Fruit fly (Drosophila melanogaster) whole organism, embryonic: ENCODE results near the gene Spase25.

ENCODE experiments used
- Aef1 ChIP-seq: fragments of 200-800 bp; sonication (Bioruptor generic); IDR thresholded peaks from 3 replicates; pipeline ENCODE4 v1.3.6; 2022; ENCODE audit warnings: missing biosample characterization, missing genetic modification characterization
- Awh ChIP-seq: fragments of 200-800 bp; sonication (Bioruptor generic); IDR thresholded peaks from 2 replicates; pipeline ENCODE4, ENCODE4 v1.3.6; 2022; ENCODE audit warnings: missing biosample characterization, missing genetic modification characterization
- B-H1 ChIP-seq: fragments of 200-800 bp; sonication (Bioruptor generic); IDR thresholded peaks from 3 replicates; pipeline ENCODE4 v1.3.6; 2022; ENCODE audit warnings: missing biosample characterization, missing genetic modification characterization
- BEAF-32 ChIP-seq: fragments of 200-800 bp; sonication (Bioruptor generic); optimal IDR thresholded peaks from 3 replicates; lab custom pipeline; 2017; ENCODE audit warnings: missing biosample characterization, missing genetic modification characterization, mild to moderate bottlenecking, moderate library complexity, missing genetic modification reagents
- CG11456 ChIP-seq: fragments of 200-800 bp; sonication (Bioruptor generic); IDR thresholded peaks from 3 replicates; pipeline ENCODE4 v1.3.6; 2022; ENCODE audit warnings: missing biosample characterization, missing genetic modification characterization
- CG12071 ChIP-seq: fragments of 200-800 bp; sonication (Bioruptor generic); optimal IDR thresholded peaks from 3 replicates; lab custom pipeline; 2018; ENCODE audit warnings: missing biosample characterization, mild to moderate bottlenecking, missing genetic modification characterization
- CG14014 ChIP-seq: fragments of 200-800 bp; sonication (Bioruptor generic); IDR thresholded peaks from 2 replicates; pipeline ENCODE4 v1.3.6; 2022; ENCODE audit warnings: missing biosample characterization, missing genetic modification characterization
- CG14441 ChIP-seq: fragments of 200-800 bp; sonication (Bioruptor generic); IDR thresholded peaks from 2 replicates; pipeline ENCODE4 v1.3.6; 2022; ENCODE audit warnings: missing biosample characterization, missing genetic modification characterization
- CG14667 ChIP-seq: fragments of 200-800 bp; sonication (Bioruptor generic); IDR thresholded peaks from 2 replicates; pipeline ENCODE4 v1.3.6; 2022; ENCODE audit warnings: missing biosample characterization, missing genetic modification characterization
- CG17359 ChIP-seq: fragments of 200-800 bp; sonication (Bioruptor generic); optimal IDR thresholded peaks from 3 replicates; lab custom pipeline; 2018; ENCODE audit warnings: missing biosample characterization, mild to moderate bottlenecking, missing genetic modification characterization, moderate library complexity
- CG17361 ChIP-seq: fragments of 200-800 bp; sonication (Bioruptor generic); IDR thresholded peaks from 3 replicates; pipeline ENCODE4 v1.3.6; 2022; ENCODE audit warnings: missing biosample characterization, missing genetic modification characterization
- CG30403 ChIP-seq: fragments of 200-800 bp; sonication (Bioruptor generic); optimal IDR thresholded peaks from 3 replicates; lab custom pipeline; 2016; ENCODE audit warnings: missing biosample characterization, missing genetic modification characterization
- CG31388 ChIP-seq: fragments of 200-800 bp; sonication (Bioruptor generic); optimal IDR thresholded peaks from 2 replicates; lab custom pipeline; 2016; ENCODE audit warnings: missing biosample characterization, missing genetic modification characterization
- CG3163 ChIP-seq: fragments of 200-800 bp; sonication (Bioruptor generic); optimal IDR thresholded peaks from 3 replicates; lab custom pipeline; 2016; ENCODE audit warnings: missing biosample characterization, missing genetic modification characterization
- CG32532 ChIP-seq: fragments of 200-800 bp; sonication (Bioruptor generic); IDR thresholded peaks from 2 replicates; pipeline ENCODE4 v1.3.6; 2022; ENCODE audit warnings: missing biosample characterization, missing genetic modification characterization
- CG34422 ChIP-seq: fragments of 200-800 bp; sonication (Bioruptor generic); IDR thresholded peaks from 3 replicates; pipeline ENCODE4 v1.3.6; 2022; ENCODE audit warnings: missing biosample characterization, missing genetic modification characterization
- CG6175 ChIP-seq: fragments of 200-800 bp; sonication (Bioruptor generic); IDR thresholded peaks from 3 replicates; pipeline ENCODE4 v1.3.6; 2022; ENCODE audit warnings: missing biosample characterization, missing genetic modification characterization
- CG6272 ChIP-seq: fragments of 200-800 bp; sonication (Bioruptor generic); IDR thresholded peaks from 2 replicates; pipeline ENCODE4 v1.3.6; 2022; ENCODE audit warnings: missing biosample characterization, missing genetic modification characterization
- CG6689 ChIP-seq: fragments of 200-800 bp; sonication (Bioruptor generic); IDR thresholded peaks from 2 replicates; pipeline ENCODE4 v1.3.6; 2022; ENCODE audit warnings: missing biosample characterization, missing genetic modification characterization
- CG9215 ChIP-seq: fragments of 200-800 bp; sonication (Bioruptor generic); IDR thresholded peaks from 2 replicates; pipeline ENCODE4 v1.3.6; 2022; ENCODE audit warnings: missing biosample characterization, missing genetic modification characterization
- Dip3 ChIP-seq: fragments of 200-800 bp; sonication (Bioruptor generic); optimal IDR thresholded peaks from 3 replicates; lab custom pipeline; 2016; ENCODE audit warnings: missing biosample characterization, missing genetic modification characterization
- E2f1 ChIP-seq: fragments of 200-800 bp; sonication (Bioruptor generic); IDR thresholded peaks from 2 replicates; pipeline ENCODE4 v1.3.6; 2022; ENCODE audit warnings: missing biosample characterization, missing genetic modification characterization
- E2f2 ChIP-seq: fragments of 200-800 bp; sonication (Bioruptor generic); IDR thresholded peaks from 2 replicates; pipeline ENCODE4 v1.3.6; 2022; ENCODE audit warnings: missing biosample characterization, missing genetic modification characterization
- HLH3B ChIP-seq: fragments of 200-800 bp; sonication (Bioruptor generic); IDR thresholded peaks from 2 replicates; pipeline ENCODE4 v1.3.6; 2022; ENCODE audit warnings: missing biosample characterization, missing genetic modification characterization
- Hr51 ChIP-seq, 2 experiments: fragments of 200-800 bp; sonication (Bioruptor generic); optimal IDR thresholded peaks; 2 replicates in 1 of 2; 3 replicates in 1 of 2; lab custom pipeline; 2016 to 2018; ENCODE audit warnings: missing biosample characterization in 2 of 2, missing genetic modification characterization in 2 of 2, mild to moderate bottlenecking in 1 of 2, moderate library complexity in 1 of 2
- Mrtf ChIP-seq: fragments of 200-800 bp; sonication (Bioruptor generic); IDR thresholded peaks from 3 replicates; pipeline ENCODE4 v1.3.6; 2022; ENCODE audit warnings: missing biosample characterization, missing genetic modification characterization
- Ptx1 ChIP-seq: fragments of 200-800 bp; sonication (Bioruptor generic); IDR thresholded peaks from 2 replicates; pipeline ENCODE4 v1.3.6; 2022; ENCODE audit warnings: missing biosample characterization, missing genetic modification characterization
- Rfx ChIP-seq: fragments of 200-800 bp; sonication (Bioruptor generic); IDR thresholded peaks from 2 replicates; pipeline ENCODE4 v1.3.6; 2022; ENCODE audit warnings: missing biosample characterization, missing genetic modification characterization
- Stat92E ChIP-seq, 3 experiments: fragments of >200 bp in 2 of 3; fragments of 200-800 bp in 1 of 3; sonication (Bioruptor generic) in 1 of 3; optimal IDR thresholded peaks; 2 replicates each; lab custom pipeline; 2017 to 2019; ENCODE audit warnings: missing biosample characterization in 3 of 3, missing genetic modification characterization in 3 of 3, mild to moderate bottlenecking in 1 of 3, moderate library complexity in 1 of 3
- aop ChIP-seq: fragments of 200-800 bp; sonication (Bioruptor generic); IDR thresholded peaks from 2 replicates; pipeline ENCODE4 v1.3.6; 2022; ENCODE audit warnings: missing biosample characterization, missing genetic modification characterization
- ase ChIP-seq: fragments of 200-800 bp; sonication (Bioruptor generic); IDR thresholded peaks from 3 replicates; pipeline ENCODE4 v1.3.6; 2022; ENCODE audit warnings: missing biosample characterization, missing genetic modification characterization
- br ChIP-seq: fragments of >200 bp; optimal IDR thresholded peaks from 2 replicates; lab custom pipeline; 2017
- cato ChIP-seq: fragments of 200-800 bp; sonication (Bioruptor generic); optimal IDR thresholded peaks from 2 replicates; lab custom pipeline; 2016; ENCODE audit warnings: missing biosample characterization, missing genetic modification characterization, borderline replicate concordance
- ci ChIP-seq: fragments of 200-800 bp; sonication (Bioruptor generic); IDR thresholded peaks from 3 replicates; pipeline ENCODE4 v1.3.6; 2022; ENCODE audit warnings: missing biosample characterization, missing genetic modification characterization
- da ChIP-seq: fragments of 200-800 bp; sonication (Bioruptor generic); optimal IDR thresholded peaks from 2 replicates; lab custom pipeline; 2016; ENCODE audit warnings: missing biosample characterization, missing genetic modification characterization
- dmrt99B ChIP-seq: fragments of 200-800 bp; sonication (Bioruptor generic); optimal IDR thresholded peaks from 2 replicates; lab custom pipeline; 2018; ENCODE audit warnings: missing biosample characterization, mild to moderate bottlenecking, missing genetic modification characterization, moderate library complexity
- dysf ChIP-seq: fragments of 200-800 bp; sonication (Bioruptor generic); IDR thresholded peaks from 3 replicates; pipeline ENCODE4 v1.3.6; 2022; ENCODE audit warnings: missing biosample characterization, missing genetic modification characterization
- grau ChIP-seq: fragments of 200-800 bp; optimal IDR thresholded peaks from 3 replicates; lab custom pipeline; 2019; ENCODE audit warnings: missing biosample characterization, mild to moderate bottlenecking, missing genetic modification characterization, moderate library complexity
- hkb ChIP-seq, 2 experiments: fragments of 200-800 bp in 1 of 2; fragments of >200 bp in 1 of 2; sonication (Bioruptor generic) in 1 of 2; IDR thresholded peaks in 1 of 2; optimal IDR thresholded peaks in 1 of 2; 2 replicates each; pipeline versions ENCODE4 v1.3.6 to Lab custom; 2017 to 2022; ENCODE audit warnings: missing biosample characterization in 1 of 2, missing genetic modification characterization in 1 of 2
- lmd ChIP-seq: fragments of 200-800 bp; sonication (Bioruptor generic); IDR thresholded peaks from 2 replicates; pipeline ENCODE4 v1.3.6; 2022; ENCODE audit warnings: missing biosample characterization, missing genetic modification characterization
- pan ChIP-seq, 4 experiments: fragments of >200 bp in 3 of 4; fragments of 200-800 bp in 1 of 4; sonication (Bioruptor generic) in 1 of 4; optimal IDR thresholded peaks in 3 of 4; IDR thresholded peaks in 1 of 4; 2 replicates each; pipeline versions ENCODE4 v1.3.6 to Lab custom; 2017 to 2022; ENCODE audit warnings: missing biosample characterization in 2 of 4, missing genetic modification characterization in 2 of 4, mixed read lengths in 1 of 4
- phol ChIP-seq: fragments of 200-800 bp; sonication (Bioruptor generic); optimal IDR thresholded peaks from 3 replicates; lab custom pipeline; 2018; ENCODE audit warnings: missing biosample characterization, mild to moderate bottlenecking, missing genetic modification characterization, moderate library complexity
- sens ChIP-seq: fragments of 200-800 bp; sonication (Bioruptor generic); peaks from one replicate; lab custom pipeline; 2016; ENCODE audit warnings: missing biosample characterization, missing genetic modification characterization
- stc ChIP-seq: fragments of 200-800 bp; sonication (Bioruptor generic); IDR thresholded peaks from 2 replicates; pipeline ENCODE4 v1.3.6; 2022; ENCODE audit warnings: missing biosample characterization, missing genetic modification characterization
- unc-4 ChIP-seq: fragments of 200-800 bp; sonication (Bioruptor generic); IDR thresholded peaks from 2 replicates; pipeline ENCODE4 v1.3.6; 2022; ENCODE audit warnings: missing biosample characterization, missing genetic modification characterization; ENCODE audit not compliant: partially characterized antibody
- wor ChIP-seq: fragments of 200-800 bp; sonication (Bioruptor generic); IDR thresholded peaks from 2 replicates; pipeline ENCODE4 v1.3.6; 2022; ENCODE audit warnings: missing biosample characterization, missing genetic modification characterization
- z ChIP-seq: fragments of 200-800 bp; sonication (Bioruptor generic); IDR thresholded peaks from 3 replicates; pipeline ENCODE4 v1.3.6; 2022; ENCODE audit warnings: missing biosample characterization, missing genetic modification characterization

Gene Spase25

dm6 chrX:11466757-11467156 lies 18.3 kb upstream of the Spase25 start (continued):
- TF ChIP-seq CG30403 (GFP tag; lab: Kevin White, UChicago): peak; percentile 7
- TF ChIP-seq dysf (GFP tag; lab: Robert Waterston, UW): peak; percentile 48; the same call in 2 of the 3 replicates
- TF ChIP-seq lmd (GFP tag; lab: Robert Waterston, UW): peak; percentile 26; the same call in 1 of the 2 replicates
- TF ChIP-seq pan (optimal IDR thresholded peaks at IDR 0.05; lab: Kevin White, UChicago): no peak
- peak in 1 of 2 experiments; percentile 52 for TF ChIP-seq pan (GFP tag; optimal IDR thresholded peaks at IDR 0.05 in 1 of 2, IDR thresholded peaks at IDR 0.05 in 1 of 2)
- no peak for TF ChIP-seq E2f1 (GFP tag; lab: Robert Waterston, UW)
- peak; percentile 41; the same call in 1 of the 2 replicates for TF ChIP-seq Ptx1 (GFP tag; lab: Robert Waterston, UW)
- 0 out of 3 replicates have a peak, but pooled peaks have one; percentile 28 for TF ChIP-seq CG6175 (GFP tag; lab: Robert Waterston, UW)
- TF ChIP-seq Awh: 0 out of 2 replicates have a peak, but pooled peaks have one; percentile 12

dm6 chrX:11468304-11468703 lies 16.7 kb upstream of the Spase25 start:
- TF ChIP-seq CG34422 (GFP tag; lab: Robert Waterston, UW): peak; percentile 38; the same call in 1 of the 3 replicates
- TF ChIP-seq CG6272: peak; percentile 31; the same call in 1 of the 2 replicates
- peak; percentile 8 for TF ChIP-seq grau (tag; lab: Kevin White, UChicago)
- TF ChIP-seq z (GFP tag; lab: Robert Waterston, UW): no peak
- TF ChIP-seq stc: peak; percentile 36; the same call in 1 of the 2 replicates
- TF ChIP-seq CG12071 (GFP tag; lab: Kevin White, UChicago): no peak
- no peak for TF ChIP-seq CG3163 (GFP tag; lab: Kevin White, UChicago)
- no peak for TF ChIP-seq wor (GFP tag; lab: Robert Waterston, UW)
- TF ChIP-seq CG11456 (GFP tag; lab: Robert Waterston, UW): peak; percentile 61; the same call in 1 of the 3 replicates
- no peak for TF ChIP-seq da (GFP tag; lab: Kevin White, UChicago)
- peak; percentile 52 for TF ChIP-seq CG14441 (GFP tag; lab: Robert Waterston, UW)
- TF ChIP-seq sens (GFP tag; lab: Kevin White, UChicago): no peak
- 0 out of 3 replicates have a peak, but pooled peaks have one; percentile 16 for TF ChIP-seq CG17361
- TF ChIP-seq dysf (GFP tag; lab: Robert Waterston, UW): peak; percentile 34; the same call in 2 of the 3 replicates
- TF ChIP-seq ase (GFP tag; lab: Robert Waterston, UW): peak; percentile 31; the same call in 1 of the 3 replicates
- TF ChIP-seq unc-4 (GFP tag; lab: Robert Waterston, UW): peak; percentile 43; the same call in 1 of the 2 replicates
- TF ChIP-seq CG14667 (GFP tag; lab: Robert Waterston, UW): peak; percentile 33; the same call in 1 of the 2 replicates
- no peak for TF ChIP-seq cato (GFP tag; lab: Kevin White, UChicago)
- TF ChIP-seq CG17359 (tag; lab: Kevin White, UChicago): peak; percentile 3
- TF ChIP-seq Mrtf (GFP tag; lab: Robert Waterston, UW): 0 out of 3 replicates have a peak, but pooled peaks have one; percentile 16
- no peak for TF ChIP-seq Stat92E (GFP tag; optimal IDR thresholded peaks at IDR 0.05; lab: Kevin White, UChicago)
- TF ChIP-seq CG32532 (GFP tag; lab: Robert Waterston, UW): peak; percentile 34; the same call in 1 of the 2 replicates
- peak; percentile 0 for TF ChIP-seq phol (tag; lab: Kevin White, UChicago)
- TF ChIP-seq br: no peak
- TF ChIP-seq pan (optimal IDR thresholded peaks at IDR 0.05; lab: Kevin White, UChicago): no peak
- TF ChIP-seq pan (GFP tag; optimal IDR thresholded peaks at IDR 0.05 in 1 of 2, IDR thresholded peaks at IDR 0.05 in 1 of 2): peak in 1 of 2 experiments; percentile 58
- 0 out of 3 replicates have a peak, but pooled peaks have one; percentile 13 for TF ChIP-seq Aef1 (GFP tag; lab: Robert Waterston, UW)
- TF ChIP-seq Rfx (GFP tag; lab: Robert Waterston, UW): peak; percentile 58
- peak; percentile 36; the same call in 1 of the 2 replicates for TF ChIP-seq CG9215 (GFP tag; lab: Robert Waterston, UW)
- TF ChIP-seq dmrt99B (tag; lab: Kevin White, UChicago): peak; percentile 15
- peak in 1 of 2 experiments; percentile 3 for TF ChIP-seq Hr51 (GFP tag; optimal IDR thresholded peaks at IDR 0.05; lab: Kevin White, UChicago)
- TF ChIP-seq HLH3B: 0 out of 2 replicates have a peak, but pooled peaks have one; percentile 31
- TF ChIP-seq ci (GFP tag; lab: Robert Waterston, UW): peak; percentile 78
- peak; percentile 48; the same call in 1 of the 2 replicates for TF ChIP-seq CG14014
- peak; percentile 23; the same call in 1 of the 2 replicates for TF ChIP-seq E2f2 (GFP tag; lab: Robert Waterston, UW)
- TF ChIP-seq BEAF-32 (GFP tag; lab: Kevin White, UChicago): peak; percentile 40
- peak; percentile 22; the same call in 1 of the 3 replicates for TF ChIP-seq B-H1 (GFP tag; lab: Robert Waterston, UW)
- peak; percentile 50 for TF ChIP-seq CG6689 (GFP tag; lab: Robert Waterston, UW)
- no peak for TF ChIP-seq hkb (optimal IDR thresholded peaks at IDR 0.05; lab: Kevin White, UChicago)
- TF ChIP-seq hkb (GFP tag; IDR thresholded peaks at IDR 0.05; lab: Robert Waterston, UW): peak; percentile 47; the same call in 1 of the 2 replicates
- TF ChIP-seq CG31388 (GFP tag; lab: Kevin White, UChicago): no peak
- no peak for TF ChIP-seq Dip3 (GFP tag; lab: Kevin White, UChicago)
- TF ChIP-seq aop (GFP tag; lab: Robert Waterston, UW): no peak
